Worm (Caenorhabditis elegans) whole organism, late embryonic: Measurements from ENCODE around the gene scl-26.

Experiments
- ceh-19 ChIP-seq: fragments of 200-800 bp; sonication (Bioruptor generic); optimal IDR thresholded peaks from 2 replicates; lab custom pipeline; 2018; ENCODE audit warnings: mild to moderate bottlenecking, missing genetic modification characterization, missing compliant biosample characterization
- ceh-22 ChIP-seq: sonication (generic microtip); optimal IDR thresholded peaks from 2 replicates; lab custom pipeline; 2017; ENCODE audit warnings: missing biosample characterization, missing genetic modification characterization
- ceh-9 ChIP-seq: sonication (generic microtip); optimal IDR thresholded peaks from 2 replicates; lab custom pipeline; 2016; ENCODE audit warnings: mild to moderate bottlenecking, missing genetic modification characterization, inconsistent platforms, missing compliant biosample characterization
- gmeb-2 ChIP-seq: sonication (generic microtip); optimal IDR thresholded peaks from 2 replicates; lab custom pipeline; 2016; ENCODE audit warnings: missing genetic modification characterization, inconsistent platforms, missing compliant biosample characterization
- hlh-30 ChIP-seq: sonication (generic microtip); optimal IDR thresholded peaks from 2 replicates; lab custom pipeline; 2017; ENCODE audit warnings: antibody characterized with exemption, missing genetic modification characterization, missing compliant biosample characterization; ENCODE audit not compliant: insufficient read depth
- nhr-11 ChIP-seq: fragments of 150-350 bp; optimal IDR thresholded peaks from 2 replicates; lab custom pipeline; 2014; ENCODE audit warnings: missing biosample characterization, missing genetic modification characterization
- pha-4 ChIP-seq: fragments of 150-350 bp; optimal IDR thresholded peaks from 2 replicates; lab custom pipeline; 2018; ENCODE audit warnings: missing biosample characterization, missing genetic modification reagents, missing genetic modification characterization

- TF ChIP-seq ceh-19 (GFP tag; lab: Kevin White, UChicago), result no peak
- no peak for TF ChIP-seq gmeb-2 (tag; lab: Kevin White, UChicago)
- no peak for TF ChIP-seq nhr-11 (tag; lab: Kevin White, UChicago)
- TF ChIP-seq pha-4 (tag; lab: Kevin White, UChicago), result no peak
- TF ChIP-seq hlh-30 (tag; lab: Kevin White, UChicago), result no peak
- no peak for TF ChIP-seq ceh-22
- TF ChIP-seq ceh-9, result no peak
These were observed 45.5 kb downstream of the scl-26 start for ce11 chrV:7555875-7556274.
